Worm (Caenorhabditis elegans) whole organism, mixed stage, embryonic: ENCODE data around the gene C08F11.17.

Source experiments
- ceh-83 ChIP-seq: fragments of 200-800 bp; sonication (Bioruptor generic); optimal IDR thresholded peaks from 2 replicates; lab custom pipeline; 2018; ENCODE audit warnings: mild to moderate bottlenecking, missing genetic modification characterization, missing compliant biosample characterization
- ces-1 ChIP-seq: fragments of 150-350 bp; optimal IDR thresholded peaks from 2 replicates; lab custom pipeline; 2014; ENCODE audit warnings: missing biosample characterization, missing genetic modification reagents, missing genetic modification characterization
- cnd-1 ChIP-seq: fragments of 200-800 bp; sonication (Bioruptor generic); optimal IDR thresholded peaks from 2 replicates; lab custom pipeline; 2018; ENCODE audit warnings: mild to moderate bottlenecking, missing genetic modification characterization, missing compliant biosample characterization
- pha-4 ChIP-seq: fragments of 150-350 bp; optimal IDR thresholded peaks from 2 replicates; lab custom pipeline; 2018; ENCODE audit warnings: missing biosample characterization, missing genetic modification reagents, missing genetic modification characterization
- snpc-4 ChIP-seq: fragments of 150-350 bp; optimal IDR thresholded peaks from 2 replicates; lab custom pipeline; 2014; ENCODE audit warnings: missing biosample characterization, missing genetic modification characterization
- unc-62 ChIP-seq: fragments of 150-350 bp; optimal IDR thresholded peaks from 2 replicates; lab custom pipeline; 2014; ENCODE audit warnings: missing biosample characterization, missing genetic modification reagents, missing genetic modification characterization

DNA sequence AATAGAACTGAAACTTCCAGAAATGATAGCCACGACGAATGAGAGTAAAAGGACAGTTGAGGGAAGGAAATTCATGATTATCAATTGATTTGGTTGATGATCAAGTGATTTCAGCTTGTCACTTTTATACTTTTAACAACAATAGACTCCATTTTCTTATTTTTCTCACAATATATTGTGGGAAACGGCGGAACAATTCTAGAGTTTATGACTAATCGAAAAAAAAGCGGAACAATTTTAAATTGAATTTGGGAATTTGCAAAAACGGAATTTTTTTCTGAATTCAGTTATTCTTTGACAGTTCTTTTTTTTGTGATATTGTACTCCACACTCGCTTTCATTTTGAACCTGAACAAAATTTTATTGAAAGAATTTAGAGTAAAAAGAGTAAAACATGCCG is 14.0 kb upstream of the C08F11.17 start, which contains the start of gene Y45F10C.4:
- TF ChIP-seq snpc-4 (tag; lab: Kevin White, UChicago) (no peak), ceh-83 (no peak), cnd-1 (tag; lab: Kevin White, UChicago) (no peak), pha-4 (tag; lab: Kevin White, UChicago) (no peak), ces-1 (GFP tag; lab: Kevin White, UChicago) (no peak), unc-62 (GFP tag; lab: Kevin White, UChicago) (no peak)
